Worm (Caenorhabditis elegans) whole organism, L1 larva: Measurements from ENCODE around the gene vha-17.

Source experiments
- alr-1 ChIP-seq: fragments of 200-800 bp; sonication (Bioruptor generic); optimal IDR thresholded peaks from 2 replicates; lab custom pipeline; 2018; ENCODE audit warnings: borderline replicate concordance, mild to moderate bottlenecking, missing genetic modification characterization, missing compliant biosample characterization
- ama-1 ChIP-seq: fragments of 150-350 bp; optimal IDR thresholded peaks from 2 replicates; lab custom pipeline; 2014
- blmp-1 ChIP-seq: fragments of 150-350 bp; optimal IDR thresholded peaks from 2 replicates; lab custom pipeline; 2014; ENCODE audit warnings: missing biosample characterization, missing genetic modification characterization
- ceh-82 ChIP-seq, 3 experiments: fragments of 150-350 bp in 1 of 3; sonication (generic microtip) in 2 of 3; optimal IDR thresholded peaks; 2 replicates each; lab custom pipeline; 2014 to 2017; ENCODE audit warnings: missing biosample characterization in 3 of 3, missing genetic modification characterization in 3 of 3
- lin-14 ChIP-seq: fragments of 200-800 bp; sonication (Bioruptor generic); optimal IDR thresholded peaks from 2 replicates; lab custom pipeline; 2018; ENCODE audit warnings: mild to moderate bottlenecking, missing genetic modification characterization, moderate library complexity, missing compliant biosample characterization
- snpc-4 ChIP-seq: fragments of 150-350 bp; optimal IDR thresholded peaks from 2 replicates; lab custom pipeline; 2014; ENCODE audit warnings: missing biosample characterization, missing genetic modification characterization
- snu-23 ChIP-seq: sonication (generic microtip); optimal IDR thresholded peaks from 2 replicates; lab custom pipeline; 2016; ENCODE audit warnings: missing genetic modification characterization, missing compliant biosample characterization
- sptf-1 ChIP-seq: fragments of 150-350 bp; optimal IDR thresholded peaks from 2 replicates; lab custom pipeline; 2014; ENCODE audit warnings: missing biosample characterization, missing genetic modification characterization
- unc-130 ChIP-seq: fragments of 150-350 bp; optimal IDR thresholded peaks from 2 replicates; lab custom pipeline; 2017; ENCODE audit warnings: missing biosample characterization, missing genetic modification characterization, inconsistent platforms
- zip-4 ChIP-seq: fragments of 200-800 bp; sonication (Bioruptor generic); optimal IDR thresholded peaks from 2 replicates; lab custom pipeline; 2018; ENCODE audit warnings: mild to moderate bottlenecking, missing genetic modification characterization, moderate library complexity, missing compliant biosample characterization

ce11 chrIV:9343102-9343599 is 21.6 kb downstream of the vha-17 start, which contains the start of gene pigc-1:
- no peak for TF ChIP-seq blmp-1 (tag; lab: Kevin White, UChicago)
- TF ChIP-seq snpc-4 (tag; lab: Kevin White, UChicago): no peak
- TF ChIP-seq ceh-82 (tag; optimal IDR thresholded peaks at IDR 0.05; lab: Kevin White, UChicago): no peak
- no peak for TF ChIP-seq sptf-1 (tag; lab: Kevin White, UChicago)
- TF ChIP-seq zip-4 (GFP tag; lab: Kevin White, UChicago): no peak
- TF ChIP-seq alr-1 (tag; lab: Kevin White, UChicago): no peak
- TF ChIP-seq ama-1: no peak
- TF ChIP-seq lin-14: no peak
- TF ChIP-seq unc-130 (tag; lab: Kevin White, UChicago): no peak
- TF ChIP-seq snu-23: no peak
